Fruit fly (Drosophila melanogaster) whole organism, embryonic: ENCODE measurements around the gene Bicra.

Experiments used
- Atf-2 ChIP-seq: fragments of 200-800 bp; sonication (Bioruptor generic); optimal IDR thresholded peaks from 2 replicates; lab custom pipeline; 2016; ENCODE audit warnings: missing biosample characterization, missing genetic modification characterization
- Bteb2 ChIP-seq: fragments of 200-800 bp; sonication (Bioruptor generic); optimal IDR thresholded peaks from 2 replicates; lab custom pipeline; 2016; ENCODE audit warnings: missing biosample characterization, missing genetic modification characterization
- CG10431 ChIP-seq: fragments of 200-800 bp; sonication (Bioruptor generic); optimal IDR thresholded peaks from 3 replicates; lab custom pipeline; 2018; ENCODE audit warnings: missing biosample characterization, mild to moderate bottlenecking, missing genetic modification characterization
- CG12071 ChIP-seq: fragments of 200-800 bp; sonication (Bioruptor generic); optimal IDR thresholded peaks from 3 replicates; lab custom pipeline; 2018; ENCODE audit warnings: missing biosample characterization, mild to moderate bottlenecking, missing genetic modification characterization
- CG12155 ChIP-seq: fragments of 200-800 bp; sonication (Bioruptor generic); optimal IDR thresholded peaks from 3 replicates; lab custom pipeline; 2016; ENCODE audit warnings: missing biosample characterization, missing genetic modification characterization
- CG14965 ChIP-seq: fragments of 200-800 bp; sonication (Bioruptor generic); optimal IDR thresholded peaks from 2 replicates; lab custom pipeline; 2016; ENCODE audit warnings: missing biosample characterization, missing genetic modification characterization, borderline replicate concordance
- CG15479 ChIP-seq: fragments of 200-800 bp; sonication (Bioruptor generic); optimal IDR thresholded peaks from 3 replicates; lab custom pipeline; 2019; ENCODE audit warnings: missing biosample characterization, mild to moderate bottlenecking, missing genetic modification characterization, moderate library complexity
- CG15514 ChIP-seq: fragments of 200-800 bp; sonication (Bioruptor generic); optimal IDR thresholded peaks from 3 replicates; lab custom pipeline; 2017; ENCODE audit warnings: missing biosample characterization, missing genetic modification characterization, mild to moderate bottlenecking, moderate library complexity, missing genetic modification reagents
- CG16813 ChIP-seq: fragments of 200-800 bp; sonication (Bioruptor generic); IDR thresholded peaks from 3 replicates; pipeline ENCODE4 v1.3.6; 2022; ENCODE audit warnings: missing biosample characterization, missing genetic modification characterization; ENCODE audit not compliant: partially characterized antibody
- CG31365 ChIP-seq: fragments of 200-800 bp; sonication (Bioruptor generic); optimal IDR thresholded peaks from 2 replicates; lab custom pipeline; 2018; ENCODE audit warnings: missing biosample characterization, mild to moderate bottlenecking, missing genetic modification characterization
- CG3163 ChIP-seq: fragments of 200-800 bp; sonication (Bioruptor generic); optimal IDR thresholded peaks from 3 replicates; lab custom pipeline; 2016; ENCODE audit warnings: missing biosample characterization, missing genetic modification characterization
- CG32772 ChIP-seq: fragments of 200-800 bp; sonication (Bioruptor generic); IDR thresholded peaks from 2 replicates; pipeline ENCODE4 v1.3.6; 2022; ENCODE audit warnings: missing biosample characterization, missing genetic modification characterization
- CG3838 ChIP-seq: fragments of 200-800 bp; sonication (Bioruptor generic); optimal IDR thresholded peaks from 3 replicates; lab custom pipeline; 2016; ENCODE audit warnings: missing biosample characterization, missing genetic modification characterization
- CG4282 ChIP-seq: fragments of 200-800 bp; sonication (Bioruptor generic); optimal IDR thresholded peaks from 2 replicates; lab custom pipeline; 2016; ENCODE audit warnings: missing biosample characterization, missing genetic modification characterization
- CG4617 ChIP-seq: fragments of 200-800 bp; sonication (Bioruptor generic); optimal IDR thresholded peaks from 3 replicates; lab custom pipeline; 2016; ENCODE audit warnings: missing biosample characterization, missing genetic modification characterization, borderline replicate concordance
- CG7556 ChIP-seq: fragments of 200-800 bp; sonication (Bioruptor generic); optimal IDR thresholded peaks from 2 replicates; lab custom pipeline; 2017; ENCODE audit warnings: missing biosample characterization, mild to moderate bottlenecking, missing genetic modification characterization
- CG9817 ChIP-seq: fragments of 200-800 bp; sonication (Bioruptor generic); optimal IDR thresholded peaks from 2 replicates; lab custom pipeline; 2018; ENCODE audit warnings: missing biosample characterization, mild to moderate bottlenecking, missing genetic modification characterization, moderate library complexity
- CkIIα-i1 ChIP-seq: fragments of 200-800 bp; sonication (Bioruptor generic); IDR thresholded peaks from 2 replicates; pipeline ENCODE4 v1.3.6; 2022; ENCODE audit warnings: missing biosample characterization, missing genetic modification characterization
- CrebB ChIP-seq: fragments of 200-800 bp; sonication (Bioruptor generic); optimal IDR thresholded peaks from 3 replicates; lab custom pipeline; 2018; ENCODE audit warnings: missing biosample characterization, mild to moderate bottlenecking, missing genetic modification characterization
- D19B ChIP-seq: fragments of 200-800 bp; sonication (Bioruptor generic); optimal IDR thresholded peaks from 2 replicates; lab custom pipeline; 2017; ENCODE audit warnings: missing biosample characterization, mild to moderate bottlenecking, missing genetic modification characterization
- Fer2 ChIP-seq: fragments of 200-800 bp; sonication (Bioruptor generic); optimal IDR thresholded peaks from 2 replicates; lab custom pipeline; 2018; ENCODE audit warnings: missing biosample characterization, mild to moderate bottlenecking, missing genetic modification characterization, moderate library complexity
- H2.0 ChIP-seq: fragments of 200-800 bp; sonication (Bioruptor generic); IDR thresholded peaks from 2 replicates; pipeline ENCODE4 v1.3.6; 2022; ENCODE audit warnings: missing biosample characterization, missing genetic modification characterization
- HHEX ChIP-seq: fragments of 200-800 bp; sonication (Bioruptor generic); optimal IDR thresholded peaks from 3 replicates; lab custom pipeline; 2017; ENCODE audit warnings: missing biosample characterization, mild to moderate bottlenecking, missing genetic modification characterization, missing genetic modification reagents
- HLHmδ ChIP-seq: fragments of 200-800 bp; sonication (Bioruptor generic); optimal IDR thresholded peaks from 2 replicates; lab custom pipeline; 2018; ENCODE audit warnings: missing biosample characterization, mild to moderate bottlenecking, missing genetic modification characterization, moderate library complexity
- Hand ChIP-seq: fragments of 200-800 bp; sonication (Bioruptor generic); optimal IDR thresholded peaks from 2 replicates; lab custom pipeline; 2017; ENCODE audit warnings: mild to moderate bottlenecking, missing biosample characterization, missing genetic modification reagents, missing genetic modification characterization
- Hmr ChIP-seq: fragments of 200-800 bp; sonication (Bioruptor generic); optimal IDR thresholded peaks from 3 replicates; lab custom pipeline; 2017; ENCODE audit warnings: mild to moderate bottlenecking, missing biosample characterization, missing genetic modification reagents, missing genetic modification characterization
- Hsf ChIP-seq: fragments of 200-800 bp; sonication (Bioruptor generic); optimal IDR thresholded peaks from 3 replicates; lab custom pipeline; 2016; ENCODE audit warnings: missing biosample characterization, missing genetic modification characterization
- MTF-1 ChIP-seq: fragments of 200-800 bp; sonication (Bioruptor generic); optimal IDR thresholded peaks from 2 replicates; lab custom pipeline; 2018; ENCODE audit warnings: missing biosample characterization, mild to moderate bottlenecking, missing genetic modification characterization, borderline replicate concordance
- Rfx ChIP-seq: fragments of 200-800 bp; sonication (Bioruptor generic); IDR thresholded peaks from 2 replicates; pipeline ENCODE4 v1.3.6; 2022; ENCODE audit warnings: missing biosample characterization, missing genetic modification characterization
- Sin3A ChIP-seq: fragments of >200 bp; optimal IDR thresholded peaks from 2 replicates; lab custom pipeline; 2018
- Six4 ChIP-seq: fragments of 200-800 bp; sonication (Bioruptor generic); optimal IDR thresholded peaks from 2 replicates; lab custom pipeline; 2016; ENCODE audit warnings: missing biosample characterization, missing genetic modification characterization
- Sox102F ChIP-seq: fragments of 200-800 bp; sonication (Bioruptor generic); optimal IDR thresholded peaks from 2 replicates; lab custom pipeline; 2018; ENCODE audit warnings: missing biosample characterization, mild to moderate bottlenecking, missing genetic modification characterization, moderate library complexity
- amos ChIP-seq: fragments of 200-800 bp; sonication (Bioruptor generic); IDR thresholded peaks from 2 replicates; pipeline ENCODE4 v1.3.6; 2022; ENCODE audit warnings: missing biosample characterization, missing genetic modification characterization; ENCODE audit not compliant: partially characterized antibody
- bcd ChIP-seq: fragments of 200-800 bp; sonication (Bioruptor generic); optimal IDR thresholded peaks from 2 replicates; lab custom pipeline; 2017; ENCODE audit warnings: missing biosample characterization, mild to moderate bottlenecking, missing genetic modification characterization
- cas ChIP-seq: fragments of 200-800 bp; sonication (Bioruptor generic); IDR thresholded peaks from 2 replicates; pipeline ENCODE4 v1.3.6; 2022; ENCODE audit warnings: missing biosample characterization, missing genetic modification characterization
- crp ChIP-seq, 2 experiments: fragments of 200-800 bp; sonication (Bioruptor generic); optimal IDR thresholded peaks; 2 replicates in 1 of 2; 3 replicates in 1 of 2; lab custom pipeline; 2017; ENCODE audit warnings: missing biosample characterization in 2 of 2, missing genetic modification characterization in 2 of 2, mild to moderate bottlenecking in 1 of 2, moderate library complexity in 1 of 2
- eve ChIP-seq, 2 experiments: fragments of >200 bp; optimal IDR thresholded peaks; 2 replicates each; lab custom pipeline; 2017; ENCODE audit warnings: missing biosample characterization in 2 of 2, missing genetic modification characterization in 2 of 2
- ewg ChIP-seq: fragments of 200-800 bp; sonication (Bioruptor generic); optimal IDR thresholded peaks from 3 replicates; lab custom pipeline; 2017; ENCODE audit warnings: mild to moderate bottlenecking, missing biosample characterization, missing genetic modification reagents, missing genetic modification characterization
- gcm2 ChIP-seq: fragments of 200-800 bp; sonication (Bioruptor generic); optimal IDR thresholded peaks from 2 replicates; lab custom pipeline; 2016; ENCODE audit warnings: missing biosample characterization, missing genetic modification characterization
- hbn ChIP-seq: fragments of 200-800 bp; sonication (Bioruptor generic); IDR thresholded peaks from 2 replicates; pipeline ENCODE4 v1.3.6; 2022; ENCODE audit warnings: missing biosample characterization, missing genetic modification characterization; ENCODE audit not compliant: partially characterized antibody
- inv ChIP-seq: fragments of 200-800 bp; sonication (Bioruptor generic); IDR thresholded peaks from 2 replicates; pipeline ENCODE4 v1.3.6; 2022; ENCODE audit warnings: missing biosample characterization, missing genetic modification characterization; ENCODE audit not compliant: partially characterized antibody
- jumu ChIP-seq: fragments of 200-800 bp; sonication (Bioruptor generic); optimal IDR thresholded peaks from 3 replicates; lab custom pipeline; 2016; ENCODE audit warnings: missing biosample characterization, missing genetic modification characterization
- knrl ChIP-seq: fragments of 200-800 bp; sonication (Bioruptor generic); IDR thresholded peaks from 3 replicates; pipeline ENCODE4 v1.3.6; 2022; ENCODE audit warnings: missing biosample characterization, missing genetic modification characterization; ENCODE audit not compliant: partially characterized antibody
- pzg ChIP-seq: fragments of 200-800 bp; sonication (Bioruptor generic); optimal IDR thresholded peaks from 3 replicates; lab custom pipeline; 2018; ENCODE audit warnings: missing biosample characterization, mild to moderate bottlenecking, missing genetic modification characterization, moderate library complexity
- sisA ChIP-seq: fragments of 200-800 bp; sonication (Bioruptor generic); IDR thresholded peaks from 2 replicates; pipeline ENCODE4 v1.3.6; 2022; ENCODE audit warnings: missing biosample characterization, missing genetic modification characterization
- so ChIP-seq: fragments of 200-800 bp; sonication (Bioruptor generic); IDR thresholded peaks from 3 replicates; pipeline ENCODE4 v1.3.6; 2022; ENCODE audit warnings: missing biosample characterization, missing genetic modification characterization
- stc ChIP-seq: fragments of 200-800 bp; sonication (Bioruptor generic); IDR thresholded peaks from 2 replicates; pipeline ENCODE4 v1.3.6; 2022; ENCODE audit warnings: missing biosample characterization, missing genetic modification characterization
- tll ChIP-seq, 2 experiments: fragments of 200-800 bp in 1 of 2; fragments of >200 bp in 1 of 2; sonication (Bioruptor generic) in 1 of 2; optimal IDR thresholded peaks; 2 replicates each; lab custom pipeline; 2017 to 2019; ENCODE audit warnings: missing biosample characterization in 2 of 2, missing genetic modification characterization in 2 of 2, mild to moderate bottlenecking in 1 of 2, moderate library complexity in 1 of 2
- twi ChIP-seq: fragments of 200-800 bp; optimal IDR thresholded peaks from 2 replicates; lab custom pipeline; 2019; ENCODE audit warnings: missing biosample characterization, mild to moderate bottlenecking, missing genetic modification characterization, moderate library complexity
- wdn ChIP-seq: fragments of 200-800 bp; sonication (Bioruptor generic); IDR thresholded peaks from 2 replicates; pipeline ENCODE4 v1.3.6; 2022; ENCODE audit warnings: missing biosample characterization, missing genetic modification characterization
- z ChIP-seq: fragments of 200-800 bp; sonication (Bioruptor generic); IDR thresholded peaks from 3 replicates; pipeline ENCODE4 v1.3.6; 2022; ENCODE audit warnings: missing biosample characterization, missing genetic modification characterization

Gene Bicra

dm6 chr3R:29064682-29065100, 1.9 kb downstream of the Bicra start (continued):
- TF ChIP-seq CkIIα-i1 (GFP tag; lab: Robert Waterston, UW) (no peak), cas (GFP tag; lab: Robert Waterston, UW) (no peak), CG4282 (GFP tag; lab: Kevin White, UChicago) (peak; percentile 10), Hmr (peak; percentile 6), Sin3A (lab: Kevin White, UChicago) (no peak), CG10431 (GFP tag; lab: Kevin White, UChicago) (no peak), CG16813 (no peak), CG3838 (GFP tag; lab: Kevin White, UChicago) (no peak), wdn (GFP tag; lab: Robert Waterston, UW) (no peak), Atf-2 (GFP tag; lab: Kevin White, UChicago) (no peak), Rfx (GFP tag; lab: Robert Waterston, UW) (no peak), inv (GFP tag; lab: Robert Waterston, UW) (no peak), bcd (GFP tag; lab: Kevin White, UChicago) (no peak), crp (GFP tag; optimal IDR thresholded peaks at IDR 0.05; lab: Kevin White, UChicago) (no peak), Sox102F (GFP tag; lab: Kevin White, UChicago) (no peak), eve (GFP tag; optimal IDR thresholded peaks at IDR 0.05; lab: Kevin White, UChicago) (no peak), Hand (GFP tag; lab: Kevin White, UChicago) (no peak), amos (no peak), CG14965 (no peak), CG32772 (GFP tag; lab: Robert Waterston, UW) (no peak), CG12071 (GFP tag; lab: Kevin White, UChicago) (no peak), CrebB (tag; lab: Kevin White, UChicago) (no peak), ewg (GFP tag; lab: Kevin White, UChicago) (peak; percentile 87), knrl (GFP tag; lab: Robert Waterston, UW) (no peak), CG31365 (tag; lab: Kevin White, UChicago) (no peak), jumu (GFP tag; lab: Kevin White, UChicago) (no peak), CG9817 (tag; lab: Kevin White, UChicago) (no peak), H2.0 (GFP tag; lab: Robert Waterston, UW) (no peak), z (GFP tag; lab: Robert Waterston, UW) (no peak), Fer2 (tag; lab: Kevin White, UChicago) (no peak), D19B (no peak), CG15479 (GFP tag; lab: Kevin White, UChicago) (peak; percentile 12), HLHmδ (no peak), pzg (GFP tag; lab: Kevin White, UChicago) (no peak), CG7556 (no peak), Six4 (no peak), hbn (GFP tag; lab: Robert Waterston, UW) (no peak), CG4617 (GFP tag; lab: Kevin White, UChicago) (no peak), CG12155 (peak; percentile 74), sisA (GFP tag; lab: Robert Waterston, UW) (no peak), twi (tag; lab: Kevin White, UChicago) (peak; percentile 4), HHEX (GFP tag; lab: Kevin White, UChicago) (no peak), CG3163 (GFP tag; lab: Kevin White, UChicago) (peak; percentile 68), CG15514 (GFP tag; lab: Kevin White, UChicago) (no peak), Hsf (GFP tag; lab: Kevin White, UChicago) (no peak), Bteb2 (GFP tag; lab: Kevin White, UChicago) (no peak), gcm2 (GFP tag; lab: Kevin White, UChicago) (no peak), stc (GFP tag; lab: Robert Waterston, UW) (no peak), tll (GFP tag; optimal IDR thresholded peaks at IDR 0.05; lab: Kevin White, UChicago) (no peak), MTF-1 (GFP tag; lab: Kevin White, UChicago) (no peak), so (GFP tag; lab: Robert Waterston, UW) (no peak)
